Worm (Caenorhabditis elegans) whole organism, L3 larva: ENCODE results near the gene B0218.7.

Experiments
- R02D3.7 ChIP-seq: fragments of 150-350 bp; optimal IDR thresholded peaks from 2 replicates; lab custom pipeline; 2014; ENCODE audit warnings: missing biosample characterization, missing genetic modification characterization
- ZK546.5 ChIP-seq: sonication (generic microtip); optimal IDR thresholded peaks from 2 replicates; lab custom pipeline; 2017; ENCODE audit warnings: missing biosample characterization, missing genetic modification characterization
- aly-2 ChIP-seq: fragments of 150-350 bp; optimal IDR thresholded peaks from 2 replicates; lab custom pipeline; 2014; ENCODE audit warnings: missing biosample characterization, missing genetic modification characterization
- ama-1 ChIP-seq: fragments of 150-350 bp; optimal IDR thresholded peaks from 2 replicates; lab custom pipeline; 2018
- ceh-16 ChIP-seq: sonication (generic microtip); optimal IDR thresholded peaks from 2 replicates; lab custom pipeline; 2017; ENCODE audit warnings: missing biosample characterization, missing genetic modification characterization
- ceh-82 ChIP-seq: fragments of 150-350 bp; optimal IDR thresholded peaks from 2 replicates; lab custom pipeline; 2014; ENCODE audit warnings: missing biosample characterization, missing genetic modification characterization
- ceh-9 ChIP-seq: sonication (generic microtip); optimal IDR thresholded peaks from 2 replicates; lab custom pipeline; 2018; ENCODE audit warnings: missing biosample characterization, missing genetic modification characterization
- daf-12 ChIP-seq: fragments of 150-350 bp; optimal IDR thresholded peaks from 2 replicates; lab custom pipeline; 2014; ENCODE audit warnings: missing biosample characterization, missing genetic modification reagents, missing genetic modification characterization
- egl-27 ChIP-seq: sonication (generic microtip); optimal IDR thresholded peaks from 4 replicates; lab custom pipeline; 2017; ENCODE audit warnings: missing biosample characterization, missing genetic modification reagents, missing genetic modification characterization
- elt-2 ChIP-seq: sonication (generic microtip); optimal IDR thresholded peaks from 2 replicates; lab custom pipeline; 2016; ENCODE audit warnings: missing genetic modification reagents, mild to moderate bottlenecking, missing genetic modification characterization, missing compliant biosample characterization
- elt-3 ChIP-seq, 3 experiments: fragments of 150-350 bp in 1 of 3; sonication (generic microtip) in 2 of 3; optimal IDR thresholded peaks; 2 replicates in 2 of 3; 4 replicates in 1 of 3; lab custom pipeline; 2014 to 2017; ENCODE audit warnings: missing biosample characterization in 3 of 3, missing genetic modification characterization in 3 of 3
- eor-1 ChIP-seq, 2 experiments: fragments of 150-350 bp; optimal IDR thresholded peaks; 2 replicates each; lab custom pipeline; 2014 to 2018; ENCODE audit warnings: missing biosample characterization in 2 of 2, missing genetic modification characterization in 2 of 2
- fkh-10 ChIP-seq: sonication (generic microtip); optimal IDR thresholded peaks from 2 replicates; lab custom pipeline; 2017; ENCODE audit warnings: missing biosample characterization, missing genetic modification reagents, missing genetic modification characterization
- fkh-2 ChIP-seq: fragments of 150-350 bp; optimal IDR thresholded peaks from 2 replicates; lab custom pipeline; 2014; ENCODE audit warnings: missing biosample characterization, missing genetic modification reagents, missing genetic modification characterization
- fos-1 ChIP-seq: fragments of 150-350 bp; optimal IDR thresholded peaks from 2 replicates; lab custom pipeline; 2014; ENCODE audit warnings: missing biosample characterization, missing genetic modification characterization
- jun-1 ChIP-seq: fragments of 150-350 bp; optimal IDR thresholded peaks from 2 replicates; lab custom pipeline; 2014; ENCODE audit warnings: missing biosample characterization, missing genetic modification reagents, missing genetic modification characterization
- lin-15B ChIP-seq: fragments of 150-350 bp; optimal IDR thresholded peaks from 2 replicates; lab custom pipeline; 2014; ENCODE audit warnings: missing biosample characterization, missing genetic modification characterization
- lin-39 ChIP-seq: fragments of 150-350 bp; optimal IDR thresholded peaks from 2 replicates; lab custom pipeline; 2018; ENCODE audit warnings: missing biosample characterization, missing genetic modification reagents, missing genetic modification characterization
- lsy-12 ChIP-seq: sonication (generic microtip); optimal IDR thresholded peaks from 2 replicates; lab custom pipeline; 2016; ENCODE audit warnings: mild to moderate bottlenecking, missing genetic modification characterization, missing compliant biosample characterization
- mdl-1 ChIP-seq: fragments of 150-350 bp; optimal IDR thresholded peaks from 2 replicates; lab custom pipeline; 2014; ENCODE audit warnings: missing biosample characterization, missing genetic modification characterization
- nhr-11 ChIP-seq: fragments of 150-350 bp; optimal IDR thresholded peaks from 2 replicates; lab custom pipeline; 2014; ENCODE audit warnings: missing biosample characterization, missing genetic modification characterization
- nhr-12 ChIP-seq: fragments of 150-350 bp; optimal IDR thresholded peaks from 2 replicates; lab custom pipeline; 2014; ENCODE audit warnings: missing biosample characterization, missing genetic modification characterization
- nhr-23 ChIP-seq: fragments of 150-350 bp; optimal IDR thresholded peaks from 2 replicates; lab custom pipeline; 2014; ENCODE audit warnings: missing biosample characterization, missing genetic modification reagents, missing genetic modification characterization
- nhr-237 ChIP-seq: fragments of 150-350 bp; optimal IDR thresholded peaks from 2 replicates; lab custom pipeline; 2014; ENCODE audit warnings: missing biosample characterization, missing genetic modification characterization
- nhr-25 ChIP-seq: sonication (generic microtip); optimal IDR thresholded peaks from 2 replicates; lab custom pipeline; 2017; ENCODE audit warnings: missing biosample characterization, missing genetic modification characterization
- nhr-43 ChIP-seq: sonication (generic microtip); optimal IDR thresholded peaks from 2 replicates; lab custom pipeline; 2016; ENCODE audit warnings: mild to moderate bottlenecking, missing genetic modification characterization, missing compliant biosample characterization; ENCODE audit not compliant: poor library complexity, severe bottlenecking
- nhr-67 ChIP-seq: fragments of 150-350 bp; optimal IDR thresholded peaks from 2 replicates; lab custom pipeline; 2014; ENCODE audit warnings: missing biosample characterization, missing genetic modification characterization
- nhr-76 ChIP-seq: fragments of 150-350 bp; sonication (generic microtip); optimal IDR thresholded peaks from 5 replicates; lab custom pipeline; 2014; ENCODE audit warnings: missing biosample characterization, missing genetic modification characterization
- nhr-77 ChIP-seq: fragments of 150-350 bp; optimal IDR thresholded peaks from 2 replicates; lab custom pipeline; 2014; ENCODE audit warnings: missing biosample characterization, missing genetic modification characterization
- pha-4 ChIP-seq: fragments of 150-350 bp; optimal IDR thresholded peaks from 2 replicates; lab custom pipeline; 2014; ENCODE audit warnings: missing biosample characterization, missing genetic modification reagents, missing genetic modification characterization
- pqm-1 ChIP-seq: fragments of 150-350 bp; optimal IDR thresholded peaks from 2 replicates; lab custom pipeline; 2017; ENCODE audit warnings: missing biosample characterization, missing genetic modification characterization, inconsistent platforms
- sea-2 ChIP-seq: fragments of 150-350 bp; sonication (generic microtip); optimal IDR thresholded peaks from 4 replicates; lab custom pipeline; 2014; ENCODE audit warnings: missing biosample characterization, missing genetic modification reagents, missing genetic modification characterization
- skn-1 ChIP-seq: fragments of 150-350 bp; optimal IDR thresholded peaks from 2 replicates; lab custom pipeline; 2014; ENCODE audit warnings: missing biosample characterization, missing genetic modification characterization
- snpc-4 ChIP-seq: fragments of 150-350 bp; optimal IDR thresholded peaks from 2 replicates; lab custom pipeline; 2014; ENCODE audit warnings: missing biosample characterization, missing genetic modification characterization
- tbx-2 ChIP-seq: sonication (generic microtip); optimal IDR thresholded peaks from 2 replicates; lab custom pipeline; 2016; ENCODE audit warnings: mild to moderate bottlenecking, missing genetic modification characterization, missing compliant biosample characterization
- unc-39 ChIP-seq: sonication (generic microtip); optimal IDR thresholded peaks from 4 replicates; lab custom pipeline; 2017; ENCODE audit warnings: missing biosample characterization, missing genetic modification characterization
- unc-62 ChIP-seq: fragments of 150-350 bp; sonication (generic microtip); optimal IDR thresholded peaks from 4 replicates; lab custom pipeline; 2014; ENCODE audit warnings: missing biosample characterization, missing genetic modification reagents, missing genetic modification characterization
- zag-1 ChIP-seq: fragments of 150-350 bp; optimal IDR thresholded peaks from 2 replicates; lab custom pipeline; 2014; ENCODE audit warnings: missing biosample characterization, missing genetic modification characterization
- ztf-11 ChIP-seq: fragments of 150-350 bp; optimal IDR thresholded peaks from 2 replicates; lab custom pipeline; 2014; ENCODE audit warnings: missing biosample characterization, missing genetic modification characterization
- ztf-4 ChIP-seq: fragments of 150-350 bp; optimal IDR thresholded peaks from 2 replicates; lab custom pipeline; 2014; ENCODE audit warnings: missing biosample characterization, missing genetic modification characterization

Gene B0218.7

ce11 chrIV:8165950-8166349, at the start of gene B0218.7:
TSS of gene B0218.7 (minus strand) at chrIV:8166050.
- TF ChIP-seq snpc-4 (tag; lab: Kevin White, UChicago) (no peak), egl-27 (no peak), pqm-1 (tag; lab: Kevin White, UChicago) (no peak), ceh-82 (tag; lab: Kevin White, UChicago) (no peak), ama-1 (lab: Kevin White, UChicago) (no peak), skn-1 (tag; lab: Kevin White, UChicago) (no peak), lin-15B (tag; lab: Kevin White, UChicago) (no peak), lsy-12 (tag; lab: Kevin White, UChicago) (no peak), nhr-43 (tag; lab: Kevin White, UChicago) (no peak), ZK546.5 (tag; lab: Kevin White, UChicago) (no peak), ztf-11 (tag; lab: Kevin White, UChicago) (no peak), nhr-77 (no peak), sea-2 (GFP tag; lab: Kevin White, UChicago) (no peak), unc-39 (tag; lab: Kevin White, UChicago) (no peak)

ce11 chrIV:8211747-8212146, 45.9 kb upstream of the B0218.7 start, which contains the start of gene C07G1.7:
TSS of gene C07G1.7 (minus strand) at chrIV:8211847.
- no peak for TF ChIP-seq elt-2 (tag; lab: Kevin White, UChicago)
- no peak for TF ChIP-seq pqm-1 (tag; lab: Kevin White, UChicago)
- TF ChIP-seq jun-1 (tag; lab: Kevin White, UChicago) = no peak
- TF ChIP-seq ztf-4 (tag; lab: Kevin White, UChicago) = no peak
- no peak for TF ChIP-seq nhr-12
- TF ChIP-seq unc-39 (tag; lab: Kevin White, UChicago) = no peak
- TF ChIP-seq aly-2 (tag; lab: Kevin White, UChicago) = no peak
- TF ChIP-seq lin-39 = no peak
- no peak for TF ChIP-seq ceh-16 (tag; lab: Kevin White, UChicago)
- no peak for TF ChIP-seq skn-1 (tag; lab: Kevin White, UChicago)

- no peak for TF ChIP-seq ceh-9 (tag; lab: Kevin White, UChicago)
- TF ChIP-seq nhr-67 (tag; lab: Kevin White, UChicago) = no peak
- TF ChIP-seq mdl-1 (tag; lab: Kevin White, UChicago) = no peak
- no peak for TF ChIP-seq nhr-25 (tag; lab: Kevin White, UChicago)
- no peak for TF ChIP-seq fkh-2 (tag; lab: Kevin White, UChicago)
- no peak for TF ChIP-seq nhr-237 (tag; lab: Kevin White, UChicago)
- no peak for TF ChIP-seq egl-27
- no peak for TF ChIP-seq sea-2 (GFP tag; lab: Kevin White, UChicago)
- TF ChIP-seq fkh-10 = no peak
- no peak for TF ChIP-seq nhr-77
- TF ChIP-seq ceh-16 (tag; lab: Kevin White, UChicago) = no peak
- no peak for TF ChIP-seq elt-3 (tag; optimal IDR thresholded peaks at IDR 0.05; lab: Kevin White, UChicago)
- TF ChIP-seq snpc-4 (tag; lab: Kevin White, UChicago) = no peak
- no peak for TF ChIP-seq ztf-4 (tag; lab: Kevin White, UChicago)
- no peak for TF ChIP-seq tbx-2
- TF ChIP-seq lsy-12 (tag; lab: Kevin White, UChicago) = no peak
- TF ChIP-seq ZK546.5 (tag; lab: Kevin White, UChicago) = no peak
- no peak for TF ChIP-seq aly-2 (tag; lab: Kevin White, UChicago)
These were observed 44.5 kb upstream of the B0218.7 start, which contains the start of gene C07G1.6 for ce11 chrIV:8210300-8210699. TSS of gene C07G1.6 (minus strand) at chrIV:8210400.

DNA sequence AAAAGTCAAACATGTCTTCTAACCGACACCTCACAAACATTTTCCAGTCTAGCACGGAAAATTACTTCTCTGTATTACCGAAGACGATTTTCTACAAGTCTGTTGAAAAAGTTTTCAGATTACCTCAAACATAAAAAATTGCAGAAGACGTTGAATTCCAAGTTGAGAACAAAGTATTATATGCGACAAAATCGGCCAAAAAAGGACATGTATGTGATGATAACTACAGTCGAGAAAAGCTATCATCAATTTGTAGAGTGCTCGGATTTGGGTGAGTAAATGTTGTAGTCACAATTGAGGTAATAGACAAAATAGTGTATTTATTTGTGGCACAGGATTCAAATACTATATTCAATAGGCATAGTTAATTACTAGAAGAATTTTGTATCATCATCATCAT, 43.0 kb upstream of the B0218.7 start:
- TF ChIP-seq R02D3.7 (no peak), nhr-11 (no peak), snpc-4 (tag; lab: Kevin White, UChicago) (no peak), nhr-76 (tag; lab: Kevin White, UChicago) (no peak), nhr-43 (tag; lab: Kevin White, UChicago) (no peak), ztf-11 (tag; lab: Kevin White, UChicago) (no peak), nhr-23 (tag; lab: Kevin White, UChicago) (no peak), ztf-4 (tag; lab: Kevin White, UChicago) (no peak), jun-1 (tag; lab: Kevin White, UChicago) (no peak)

ce11 chrIV:8206314-8206713, 40.5 kb upstream of the B0218.7 start, which contains the start of gene svh-1:
TSS of gene svh-1 (plus strand) at chrIV:8206614.
- TF ChIP-seq unc-62 (GFP tag; lab: Kevin White, UChicago) (no peak), pha-4 (tag; lab: Kevin White, UChicago) (no peak), fkh-10 (no peak), ceh-16 (tag; lab: Kevin White, UChicago) (no peak), sea-2 (GFP tag; lab: Kevin White, UChicago) (no peak), fos-1 (tag; lab: Kevin White, UChicago) (no peak), eor-1 (tag; optimal IDR thresholded peaks at IDR 0.05; lab: Kevin White, UChicago) (no peak), nhr-23 (tag; lab: Kevin White, UChicago) (no peak), R02D3.7 (no peak), snpc-4 (tag; lab: Kevin White, UChicago) (no peak), zag-1 (tag; lab: Kevin White, UChicago) (no peak), daf-12 (no peak), nhr-76 (tag; lab: Kevin White, UChicago) (no peak), ZK546.5 (tag; lab: Kevin White, UChicago) (no peak), ceh-82 (tag; lab: Kevin White, UChicago) (no peak), nhr-237 (tag; lab: Kevin White, UChicago) (no peak), ztf-11 (tag; lab: Kevin White, UChicago) (no peak), ama-1 (lab: Kevin White, UChicago) (no peak), jun-1 (tag; lab: Kevin White, UChicago) (no peak), skn-1 (tag; lab: Kevin White, UChicago) (no peak)
- TF ChIP-seq, all 47 proteins: peak for 0
